Fruit fly (Drosophila melanogaster): ENCODE data around the gene Ilp8.
A peak's percentile ranks its signal among the peaks of the same experiment; 100 is the strongest.

The Ilp8 gene

dm6 chr3L:17004218-17004759 is 27.6 kb downstream of the Ilp8 start (continued):
- peak; percentile 88 for TF ChIP-seq CG18619 (GFP tag; optimal IDR thresholded peaks at IDR 0.05)
- TF ChIP-seq CG2678 (tag; optimal IDR thresholded peaks at IDR 0.05) = peak; percentile 88
- peak; percentile 58 for TF ChIP-seq Vsx1 (GFP tag; optimal IDR thresholded peaks at IDR 0.05)
- TF ChIP-seq CG12071 (GFP tag; optimal IDR thresholded peaks at IDR 0.05) = peak; percentile 72
- peak; percentile 90 for TF ChIP-seq jumu (GFP tag; optimal IDR thresholded peaks at IDR 0.05)
- no peak for TF ChIP-seq Hr39 (optimal IDR thresholded peaks at IDR 0.05)
- TF ChIP-seq slbo (GFP tag; IDR thresholded peaks at IDR 0.05) = peak; percentile 91
- TF ChIP-seq Opbp (GFP tag; IDR thresholded peaks at IDR 0.05; ENCODE audit: partially characterized antibody) = no peak
- TF ChIP-seq tna (GFP tag; IDR thresholded peaks at IDR 0.05; ENCODE audit: partially characterized antibody) = no peak
- peak; percentile 77 to 79 for TF ChIP-seq bsh (GFP tag; optimal IDR thresholded peaks at IDR 0.05)
- peak; percentile 73 for TF ChIP-seq Drgx (GFP tag; IDR thresholded peaks at IDR 0.05)
- TF ChIP-seq pan (optimal IDR thresholded peaks at IDR 0.05) = no peak
- peak in 1 of 2 experiments; percentile 89 for TF ChIP-seq pan (GFP tag; optimal IDR thresholded peaks at IDR 0.05 in 1 of 2, IDR thresholded peaks at IDR 0.05 in 1 of 2)
- TF ChIP-seq CG4820 (GFP tag; optimal IDR thresholded peaks at IDR 0.05) = peak; percentile 81
- peak; percentile 73 for TF ChIP-seq CG16815 (GFP tag; optimal IDR thresholded peaks at IDR 0.05)
- TF ChIP-seq CG4328 (GFP tag; optimal IDR thresholded peaks at IDR 0.05) = peak; percentile 53
- TF ChIP-seq ci (GFP tag; IDR thresholded peaks at IDR 0.05) = peak; percentile 57; the same call in 1 of the 3 replicates
- peak; percentile 34 for TF ChIP-seq CG8281 (tag; optimal IDR thresholded peaks at IDR 0.05)
- TF ChIP-seq Awh (GFP tag; IDR thresholded peaks at IDR 0.05) = peak; percentile 63
- TF ChIP-seq CG34422 (GFP tag; IDR thresholded peaks at IDR 0.05) = peak; percentile 88
- peak; percentile 50; the same call in 1 of the 2 replicates for TF ChIP-seq Doc2 (GFP tag; IDR thresholded peaks at IDR 0.05)
- TF ChIP-seq Meics (GFP tag; optimal IDR thresholded peaks at IDR 0.05) = peak; percentile 85
- peak; percentile 87 for TF ChIP-seq CG32532 (GFP tag; IDR thresholded peaks at IDR 0.05)
- no peak for TF ChIP-seq Sry-β (GFP tag; optimal IDR thresholded peaks at IDR 0.05)
- TF ChIP-seq CG9797 (GFP tag; optimal IDR thresholded peaks at IDR 0.05) = peak; percentile 18
- TF ChIP-seq gce (GFP tag; IDR thresholded peaks at IDR 0.05) = peak; percentile 60; the same call in 1 of the 3 replicates
- TF ChIP-seq Dp (GFP tag; optimal IDR thresholded peaks at IDR 0.05) = no peak
- peak; percentile 44 for TF ChIP-seq CG15696 (tag; optimal IDR thresholded peaks at IDR 0.05)
- TF ChIP-seq B-H1 (GFP tag; IDR thresholded peaks at IDR 0.05) = peak; percentile 73
- peak; percentile 84 for TF ChIP-seq maf-S (GFP tag; optimal IDR thresholded peaks at IDR 0.05)
- TF ChIP-seq CG17328 (GFP tag; IDR thresholded peaks at IDR 0.05) = peak; percentile 61
- TF ChIP-seq slou (GFP tag; optimal IDR thresholded peaks at IDR 0.05) = peak; percentile 73
- no peak for TF ChIP-seq Fer2 (tag; optimal IDR thresholded peaks at IDR 0.05)
- peak; percentile 91 for TF ChIP-seq tgo (GFP tag; IDR thresholded peaks at IDR 0.05)
- TF ChIP-seq Tbp (GFP tag; optimal IDR thresholded peaks at IDR 0.05) = no peak
- TF ChIP-seq CG7745 (tag; optimal IDR thresholded peaks at IDR 0.05) = no peak
- peak; percentile 76 for TF ChIP-seq CG3838 (GFP tag; optimal IDR thresholded peaks at IDR 0.05)
- TF ChIP-seq CG16779 (GFP tag; IDR thresholded peaks at IDR 0.05) = no peak; the same call in 1 of the 2 replicates
- no peak for TF ChIP-seq CG6791 (GFP tag; IDR thresholded peaks at IDR 0.05; ENCODE audit: partially characterized antibody)
- peak; percentile 88 for TF ChIP-seq CG17361 (GFP tag; IDR thresholded peaks at IDR 0.05)
- peak; percentile 81 for TF ChIP-seq vfl (GFP tag; optimal IDR thresholded peaks at IDR 0.05)
- TF ChIP-seq fd96Cb (tag; optimal IDR thresholded peaks at IDR 0.05) = peak; percentile 92
- TF ChIP-seq Dref (GFP tag; IDR thresholded peaks at IDR 0.05) = no peak
- TF ChIP-seq ab (GFP tag; optimal IDR thresholded peaks at IDR 0.05) = peak; percentile 54
- TF ChIP-seq scrt (GFP tag; optimal IDR thresholded peaks at IDR 0.05) = peak; percentile 47
- TF ChIP-seq CG7357 (GFP tag; IDR thresholded peaks at IDR 0.05) = peak; percentile 83
- TF ChIP-seq eve (GFP tag; optimal IDR thresholded peaks at IDR 0.05) = peak in 1 of 2 experiments; percentile 78
- TF ChIP-seq CG17829 (tag; optimal IDR thresholded peaks at IDR 0.05) = peak; percentile 85
- TF ChIP-seq bigmax (GFP tag; optimal IDR thresholded peaks at IDR 0.05) = no peak
- TF ChIP-seq CG12219 (GFP tag; optimal IDR thresholded peaks at IDR 0.05) = peak; percentile 87
- peak; percentile 85 for TF ChIP-seq ind (GFP tag; optimal IDR thresholded peaks at IDR 0.05)
